Worm (Caenorhabditis elegans): ENCODE data around the gene wdr-46.

The wdr-46 gene

DNA sequence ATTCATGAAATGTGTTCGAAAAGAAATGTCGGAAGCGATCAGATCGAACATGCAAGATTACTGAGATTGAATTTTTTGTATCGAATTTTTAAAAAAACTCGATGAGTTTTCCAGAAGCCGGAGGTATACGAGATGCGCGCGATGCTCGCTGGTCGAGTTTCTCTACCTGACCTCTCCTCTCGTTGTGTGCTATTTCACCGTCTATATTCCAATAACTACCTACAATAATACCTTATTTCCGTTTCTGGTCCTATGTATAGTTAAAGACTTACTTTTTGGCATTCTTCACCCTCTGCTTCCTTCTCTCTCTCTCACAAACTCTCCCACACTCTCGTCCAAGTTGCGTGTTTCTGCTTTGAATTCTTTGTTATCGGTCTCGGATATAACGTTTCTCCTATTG is 713 bp upstream of the wdr-46 start (continued):
- TF ChIP-seq elt-2 (tag; optimal IDR thresholded peaks at IDR 0.05): no peak
- TF ChIP-seq aly-2 (tag; optimal IDR thresholded peaks at IDR 0.05): no peak
- no peak for TF ChIP-seq sptf-1 (tag; optimal IDR thresholded peaks at IDR 0.05)
- TF ChIP-seq zip-4 (GFP tag; optimal IDR thresholded peaks at IDR 0.05): no peak

DNA sequence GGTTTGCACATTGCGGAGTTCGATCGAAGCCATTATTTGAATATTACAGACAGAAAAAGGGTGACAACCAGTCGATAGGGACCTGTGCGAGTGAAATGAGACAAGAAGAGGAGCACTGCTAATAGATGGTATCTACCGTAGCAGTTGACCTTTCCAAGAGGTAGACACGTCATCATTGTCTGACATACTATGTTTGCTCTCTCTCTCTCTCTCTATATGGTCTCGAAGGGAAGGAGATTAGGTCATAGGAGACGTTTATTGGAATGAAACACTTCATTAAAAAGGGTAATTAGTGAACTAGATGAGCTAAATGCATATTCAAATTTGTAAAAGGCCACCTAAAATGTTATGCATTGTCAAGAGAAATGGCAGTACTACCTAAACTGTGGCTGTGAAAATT is 4.0 kb downstream of the wdr-46 start, which contains the start of gene atz-1:
Gene atz-1 (minus strand): TSS at position 101 of the 400 bp plus-strand sequence.
- TF ChIP-seq irx-1 (tag; optimal IDR thresholded peaks at IDR 0.05): no peak

DNA sequence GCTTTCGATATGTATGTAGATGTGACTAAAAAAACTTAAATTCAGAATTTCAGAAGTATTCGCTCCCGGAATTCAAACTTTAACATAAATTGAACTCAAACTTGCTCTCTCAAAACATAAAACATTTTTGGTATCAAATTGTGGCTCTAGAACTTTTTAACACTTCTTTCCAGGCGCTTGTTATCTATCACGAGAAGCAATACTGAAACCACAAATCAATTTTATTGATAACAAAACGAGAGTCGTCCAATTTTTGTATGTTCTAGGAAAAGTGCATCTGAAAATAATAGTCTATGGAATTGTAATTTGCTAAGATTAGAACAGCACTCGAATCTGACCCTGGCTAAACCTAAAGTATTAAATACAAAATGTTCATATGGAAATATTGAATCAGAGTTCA is 6.9 kb downstream of the wdr-46 start:
- TF ChIP-seq sptf-1 (tag; optimal IDR thresholded peaks at IDR 0.05) (no peak), efl-3 (GFP tag; optimal IDR thresholded peaks at IDR 0.05) (no peak), nhr-47 (tag; optimal IDR thresholded peaks at IDR 0.05) (no peak), fos-1 (tag; optimal IDR thresholded peaks at IDR 0.05) (no peak), ceh-63 (GFP tag; optimal IDR thresholded peaks at IDR 0.05) (no peak), ztf-4 (tag; optimal IDR thresholded peaks at IDR 0.05) (no peak), elt-2 (tag; optimal IDR thresholded peaks at IDR 0.05) (peak; percentile 54), nhr-19 (GFP tag; conservative IDR thresholded peaks at IDR 0.05) (no peak)

DNA sequence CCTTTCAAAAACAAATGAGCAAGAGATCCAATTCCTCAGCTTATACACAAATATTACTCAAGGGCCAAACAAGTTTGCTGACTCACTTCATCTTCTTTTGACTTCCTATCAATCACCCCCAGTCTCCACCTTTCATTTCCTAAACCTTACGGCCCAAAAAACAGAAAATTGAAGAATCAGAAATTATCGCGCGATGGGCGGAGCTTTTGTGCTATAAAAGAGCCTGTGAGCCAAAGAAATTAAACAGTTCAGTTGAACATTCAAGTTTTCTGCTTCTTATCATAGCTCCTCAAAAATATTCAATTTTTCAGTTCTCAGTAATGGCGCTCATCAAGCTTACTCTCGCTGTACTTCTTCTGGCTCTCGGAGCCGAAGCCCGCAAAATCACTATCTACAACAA is 7.7 kb downstream of the wdr-46 start, which contains the start of gene thn-1:
Gene thn-1 (plus strand): TSS at position 301 of the 400 bp plus-strand sequence.
- TF ChIP-seq aly-2 (tag; optimal IDR thresholded peaks at IDR 0.05) (no peak), ceh-82 (tag; optimal IDR thresholded peaks at IDR 0.05) (no peak), C16A3.4 (tag; optimal IDR thresholded peaks at IDR 0.05) (no peak)

DNA sequence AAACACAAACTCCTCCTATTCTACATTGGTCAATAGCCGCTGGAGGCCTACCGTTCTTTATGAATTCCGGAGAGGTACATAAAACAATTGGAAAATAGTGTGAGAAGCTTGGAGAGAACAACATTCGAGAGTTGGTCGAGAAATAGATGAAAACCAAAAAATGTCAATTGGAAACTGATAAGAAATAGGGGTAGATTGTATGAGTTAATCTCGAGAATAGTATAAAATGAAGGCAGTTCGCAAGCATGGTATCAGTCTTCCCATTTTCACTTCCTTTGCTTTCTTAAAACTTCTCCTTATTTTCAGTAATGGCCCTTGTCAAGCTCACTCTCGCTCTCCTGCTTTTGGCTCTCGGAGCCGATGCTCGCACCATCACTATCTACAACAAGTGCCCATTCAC is 10.8 kb downstream of the wdr-46 start, which contains the start of gene thn-2:
Gene thn-2 (plus strand): TSS at position 307 of the 400 bp plus-strand sequence.
- TF ChIP-seq C16A3.4 (tag; optimal IDR thresholded peaks at IDR 0.05): no peak
- no peak for TF ChIP-seq dsc-1 (tag; optimal IDR thresholded peaks at IDR 0.05)

DNA sequence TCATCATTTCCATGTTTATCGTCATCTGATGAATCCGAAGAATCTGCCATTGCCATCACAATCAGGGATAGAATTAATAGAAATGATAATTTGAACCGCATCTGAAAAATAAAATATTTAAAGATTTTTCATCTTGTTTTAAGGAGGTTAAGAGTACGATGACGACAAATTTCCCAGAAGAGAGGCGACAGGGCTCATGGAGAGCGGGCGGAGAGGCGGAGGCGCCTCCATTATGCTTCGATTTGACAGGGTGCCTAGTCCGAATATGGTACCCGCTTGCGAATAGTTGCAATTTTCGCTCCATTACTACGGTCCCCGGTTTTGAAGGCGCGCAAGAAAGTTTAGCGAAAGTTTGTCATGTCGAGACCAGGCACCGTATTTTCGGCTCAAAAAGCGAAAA is 13.0 kb downstream of the wdr-46 start, which contains the start of gene F28D1.6:
Gene F28D1.6 (minus strand): TSS at position 101 of the 400 bp plus-strand sequence.
- TF ChIP-seq ceh-90 (tag; optimal IDR thresholded peaks at IDR 0.05): no peak
- no peak for TF ChIP-seq nhr-11 (tag; optimal IDR thresholded peaks at IDR 0.05)
- TF ChIP-seq mef-2 (tag; optimal IDR thresholded peaks at IDR 0.05): no peak
- TF ChIP-seq sup-37 (GFP tag; optimal IDR thresholded peaks at IDR 0.05): no peak
- no peak for TF ChIP-seq blmp-1 (tag; optimal IDR thresholded peaks at IDR 0.05)
- TF ChIP-seq nhr-85 (tag): no peak
- TF ChIP-seq xbp-1 (tag; optimal IDR thresholded peaks at IDR 0.05): no peak
- no peak for TF ChIP-seq tlp-1 (tag; optimal IDR thresholded peaks at IDR 0.05)
- TF ChIP-seq lin-14 (GFP tag; optimal IDR thresholded peaks at IDR 0.05): no peak
- TF ChIP-seq ceh-63 (GFP tag; optimal IDR thresholded peaks at IDR 0.05): no peak
- no peak for TF ChIP-seq C16A3.4 (tag; optimal IDR thresholded peaks at IDR 0.05)
- no peak for TF ChIP-seq fkh-8 (tag; optimal IDR thresholded peaks at IDR 0.05)
- TF ChIP-seq nhr-237 (tag; optimal IDR thresholded peaks at IDR 0.05): no peak
- no peak for TF ChIP-seq unc-30 (tag; optimal IDR thresholded peaks at IDR 0.05)
- no peak for TF ChIP-seq mep-1 (tag; optimal IDR thresholded peaks at IDR 0.05)
- no peak for TF ChIP-seq C34B4.2 (tag; optimal IDR thresholded peaks at IDR 0.05)
- TF ChIP-seq ztf-11 (tag; optimal IDR thresholded peaks at IDR 0.05): no peak
- no peak for TF ChIP-seq pag-3 (tag; optimal IDR thresholded peaks at IDR 0.05; ENCODE audit: borderline replicate concordance, insufficient read depth)
- TF ChIP-seq nhr-12 (tag; optimal IDR thresholded peaks at IDR 0.05): no peak

DNA sequence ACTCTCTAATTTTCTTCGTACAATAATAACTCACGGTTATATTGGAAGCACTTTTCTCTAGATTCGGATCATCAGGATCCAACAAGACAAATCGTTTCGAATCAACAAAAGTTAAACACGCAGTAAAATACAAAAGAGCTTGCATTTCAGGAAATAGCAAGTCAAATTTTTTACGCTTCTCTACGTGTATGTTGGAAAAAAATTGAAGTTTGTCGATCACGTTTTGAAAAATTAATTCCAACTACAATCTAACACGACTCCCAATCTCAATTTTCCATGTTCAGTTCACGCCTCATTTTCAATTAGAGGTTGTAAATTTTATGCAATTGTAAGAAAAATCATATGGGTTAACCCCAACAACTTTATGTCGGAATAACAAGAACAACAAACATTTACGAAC is 17.9 kb downstream of the wdr-46 start, which contains the start of gene spe-45:
Gene spe-45 (minus strand): TSS at position 145 of the 400 bp plus-strand sequence.
- TF ChIP-seq skn-1 (tag; optimal IDR thresholded peaks at IDR 0.05) (no peak), swsn-7 (tag; optimal IDR thresholded peaks at IDR 0.05) (no peak), nhr-85 (tag) (peak; percentile 33), snpc-4 (tag; optimal IDR thresholded peaks at IDR 0.05) (no peak), nhr-71 (tag; optimal IDR thresholded peaks at IDR 0.05) (no peak), lsy-2 (tag; optimal IDR thresholded peaks at IDR 0.05) (peak in 1 of 2 experiments; percentile 40)

Data from whole organism, L1 larva.